Worm (Caenorhabditis elegans) whole organism, L4 larva: ENCODE measurements around the gene ZC262.2.

ENCODE experiments used
- R02D3.7 ChIP-seq: fragments of 150-350 bp; sonication (generic microtip); optimal IDR thresholded peaks from 3 replicates; lab custom pipeline; 2014; ENCODE audit warnings: missing biosample characterization, missing genetic modification characterization
- Y48G9A.11 ChIP-seq: fragments of 200-800 bp; sonication (Bioruptor generic); IDR thresholded peaks from 2 replicates; pipeline ENCODE4 v1.3.6; 2022; ENCODE audit warnings: missing genetic modification reagents, missing genetic modification characterization, missing compliant biosample characterization
- ceh-82 ChIP-seq: sonication (generic microtip); optimal IDR thresholded peaks from 2 replicates; lab custom pipeline; 2017; ENCODE audit warnings: missing biosample characterization, missing genetic modification characterization
- cey-2 ChIP-seq: sonication (generic microtip); optimal IDR thresholded peaks from 3 replicates; lab custom pipeline; 2017; ENCODE audit warnings: missing genetic modification characterization, mild to moderate bottlenecking, missing compliant biosample characterization, antibody characterized with exemption, borderline replicate concordance; ENCODE audit not compliant: insufficient read depth
- daf-12 ChIP-seq: fragments of 150-350 bp; optimal IDR thresholded peaks from 2 replicates; lab custom pipeline; 2014; ENCODE audit warnings: missing biosample characterization, missing genetic modification reagents, missing genetic modification characterization
- hlh-30 ChIP-seq: sonication (generic microtip); optimal IDR thresholded peaks from 2 replicates; lab custom pipeline; 2017; ENCODE audit warnings: antibody characterized with exemption, mild to moderate bottlenecking, missing genetic modification characterization, missing compliant biosample characterization; ENCODE audit not compliant: insufficient read depth
- lin-15B ChIP-seq: fragments of 150-350 bp; sonication (generic microtip); optimal IDR thresholded peaks from 3 replicates; lab custom pipeline; 2014; ENCODE audit warnings: missing biosample characterization, missing genetic modification characterization
- lsy-2 ChIP-seq, 2 experiments: fragments of 150-350 bp in 1 of 2; sonication (generic microtip) in 1 of 2; optimal IDR thresholded peaks; 2 replicates each; lab custom pipeline; 2014 to 2017; ENCODE audit warnings: missing biosample characterization in 2 of 2, missing genetic modification characterization in 2 of 2
- nhr-11 ChIP-seq: fragments of 150-350 bp; optimal IDR thresholded peaks from 2 replicates; lab custom pipeline; 2014; ENCODE audit warnings: missing biosample characterization, missing genetic modification characterization
- unc-130 ChIP-seq: sonication (generic microtip); optimal IDR thresholded peaks from 2 replicates; lab custom pipeline; 2016; ENCODE audit warnings: missing genetic modification reagents, missing genetic modification characterization, missing compliant biosample characterization
- unc-62 ChIP-seq, 3 experiments: fragments of 150-350 bp in 1 of 3; sonication (generic microtip); optimal IDR thresholded peaks in 2 of 3; peaks in 1 of 3; 1 replicate in 1 of 3; 2 replicates in 2 of 3; lab custom pipeline; 2014 to 2017; ENCODE audit warnings: missing biosample characterization in 3 of 3, missing genetic modification characterization in 3 of 3, missing genetic modification reagents in 3 of 3, missing genotype in 1 of 3

DNA sequence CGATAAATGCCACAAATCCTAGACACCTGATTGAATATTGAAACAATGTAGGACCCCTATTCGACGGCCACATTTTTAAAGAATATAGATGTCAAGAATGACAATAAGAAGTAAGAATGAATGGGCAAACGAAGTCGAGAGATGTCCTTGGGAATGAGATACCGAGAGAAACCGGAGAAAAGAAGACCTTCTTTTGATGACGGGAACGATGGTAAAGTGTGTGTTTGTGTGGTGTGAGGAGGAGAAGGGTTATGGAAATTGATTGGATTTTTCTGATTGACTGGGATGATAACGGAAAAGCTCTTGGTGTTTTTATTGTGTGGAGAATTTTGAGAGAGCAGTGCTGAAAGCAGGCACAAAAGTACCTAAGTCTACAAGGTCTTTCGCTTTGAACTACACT is 36.8 kb downstream of the ZC262.2 start, which contains the start of gene R05D3.9:
- TF ChIP-seq lsy-2 (tag; optimal IDR thresholded peaks at IDR 0.05; lab: Kevin White, UChicago): no peak
- no peak for TF ChIP-seq hlh-30
- TF ChIP-seq cey-2 (tag; lab: Kevin White, UChicago): no peak
- TF ChIP-seq lin-15B (tag; lab: Kevin White, UChicago): no peak
- TF ChIP-seq nhr-11 (tag; lab: Kevin White, UChicago): no peak
- no peak for TF ChIP-seq ceh-82
- no peak for TF ChIP-seq unc-62 (GFP tag; optimal IDR thresholded peaks at IDR 0.05 in 1 of 2; lab: Kevin White, UChicago)
- TF ChIP-seq unc-62 (tag; optimal IDR thresholded peaks at IDR 0.05; lab: Kevin White, UChicago): no peak
- no peak for TF ChIP-seq daf-12 (tag; lab: Kevin White, UChicago)
- TF ChIP-seq Y48G9A.11 (GFP tag; lab: Robert Waterston, UW): no peak
- no peak for TF ChIP-seq R02D3.7 (tag; lab: Kevin White, UChicago)
- TF ChIP-seq unc-130 (GFP tag; lab: Kevin White, UChicago): no peak
